Fruit fly (Drosophila melanogaster) whole organism: ENCODE data around the gene Cad99C.

Source experiments
- CG8478 ChIP-seq: fragments of >200 bp; optimal IDR thresholded peaks from 2 replicates; lab custom pipeline; 2018; ENCODE audit warnings: inconsistent platforms
- Dll ChIP-seq: fragments of >200 bp; optimal IDR thresholded peaks from 2 replicates; lab custom pipeline; 2017
- EcR ChIP-seq, 2 experiments: fragments of >200 bp; optimal IDR thresholded peaks; 2 replicates each; lab custom pipeline; 2017; ENCODE audit warnings: missing biosample characterization in 2 of 2, missing genetic modification characterization in 2 of 2, missing genetic modification reagents in 2 of 2
- pan ChIP-seq: fragments of >200 bp; optimal IDR thresholded peaks from 2 replicates; lab custom pipeline; 2017
- psq ChIP-seq: fragments of >200 bp; optimal IDR thresholded peaks from 2 replicates; lab custom pipeline; 2017
- usp ChIP-seq: fragments of >200 bp; optimal IDR thresholded peaks from 2 replicates; lab custom pipeline; 2017; ENCODE audit warnings: missing biosample characterization, missing genetic modification characterization, mixed read lengths

DNA sequence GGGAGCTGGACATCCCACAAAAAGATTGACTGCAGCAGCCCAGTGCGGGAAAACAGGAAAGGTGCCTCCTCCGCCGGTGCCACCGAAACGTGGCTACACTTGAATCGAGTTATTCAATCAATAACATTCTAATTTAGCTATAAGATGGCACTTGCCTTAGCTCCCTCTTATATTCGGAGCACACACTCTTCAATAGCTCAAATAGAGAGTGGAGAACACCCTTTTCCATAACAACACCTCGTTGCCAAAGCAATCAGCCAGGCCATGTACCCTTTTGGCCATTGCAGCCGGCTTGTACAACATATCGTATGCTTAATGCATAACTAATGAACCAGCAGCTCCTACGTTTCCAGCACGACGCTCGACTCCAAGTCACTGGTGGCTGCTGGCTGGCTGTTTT, 3.7 kb upstream of the Cad99C start:
- TF ChIP-seq CG8478 (no peak), usp (no peak), psq (lab: Kevin White, UChicago) (no peak), pan (lab: Kevin White, UChicago) (no peak), Dll (lab: Kevin White, UChicago) (no peak), EcR (GFP tag; optimal IDR thresholded peaks at IDR 0.05; lab: Kevin White, UChicago) (no peak)
